Worm (Caenorhabditis elegans): ENCODE data around the gene tsr-2.

Gene tsr-2

DNA sequence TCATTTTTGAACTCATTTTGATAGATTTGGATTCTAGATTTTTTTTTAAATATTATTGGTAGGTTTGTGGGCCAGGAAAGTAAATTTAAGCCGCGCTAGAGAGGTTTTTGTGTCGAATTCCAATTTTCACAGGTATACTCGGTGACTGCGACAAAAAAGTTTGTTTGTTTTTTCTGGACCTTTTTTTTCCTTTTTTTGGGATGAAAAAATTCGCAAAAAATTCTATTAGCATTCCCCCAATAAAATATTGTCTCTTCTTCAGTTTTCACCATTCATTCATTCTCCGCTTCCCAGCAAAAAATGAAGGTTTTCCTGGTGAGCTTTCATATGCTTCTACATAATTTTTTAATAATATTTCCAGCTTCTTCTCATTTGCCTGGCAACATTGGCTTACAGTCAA lies 27.3 kb upstream of the tsr-2 start, which contains the start of gene Y51H4A.936:
Y51H4A.936 (plus strand) TSS at position 301 of the 400 bp plus-strand sequence.
- no peak for TF ChIP-seq M03D4.4 (tag; optimal IDR thresholded peaks at IDR 0.05)
- TF ChIP-seq lin-32 (GFP tag; optimal IDR thresholded peaks at IDR 0.05), result no peak
- no peak for TF ChIP-seq nhr-76 (tag; optimal IDR thresholded peaks at IDR 0.05)
- no peak for TF ChIP-seq sem-2 (GFP tag; optimal IDR thresholded peaks at IDR 0.05)
- no peak for TF ChIP-seq flh-1 (GFP tag; optimal IDR thresholded peaks at IDR 0.05)
- no peak for TF ChIP-seq nhr-12 (tag; optimal IDR thresholded peaks at IDR 0.05)
- TF ChIP-seq hlh-1 (tag; optimal IDR thresholded peaks at IDR 0.05), result no peak
- TF ChIP-seq elt-1 (tag; optimal IDR thresholded peaks at IDR 0.05; ENCODE audit: borderline replicate concordance, insufficient read depth), result no peak
- TF ChIP-seq nhr-237 (tag; optimal IDR thresholded peaks at IDR 0.05), result no peak
- no peak for TF ChIP-seq bed-3 (GFP tag; optimal IDR thresholded peaks at IDR 0.05)
- no peak for TF ChIP-seq nhr-2 (tag; optimal IDR thresholded peaks at IDR 0.05)
- TF ChIP-seq mls-2 (tag; optimal IDR thresholded peaks at IDR 0.05), result no peak
- no peak for TF ChIP-seq nhr-28 (tag; optimal IDR thresholded peaks at IDR 0.05)
- TF ChIP-seq lsy-2 (tag; optimal IDR thresholded peaks at IDR 0.05), result no peak

DNA sequence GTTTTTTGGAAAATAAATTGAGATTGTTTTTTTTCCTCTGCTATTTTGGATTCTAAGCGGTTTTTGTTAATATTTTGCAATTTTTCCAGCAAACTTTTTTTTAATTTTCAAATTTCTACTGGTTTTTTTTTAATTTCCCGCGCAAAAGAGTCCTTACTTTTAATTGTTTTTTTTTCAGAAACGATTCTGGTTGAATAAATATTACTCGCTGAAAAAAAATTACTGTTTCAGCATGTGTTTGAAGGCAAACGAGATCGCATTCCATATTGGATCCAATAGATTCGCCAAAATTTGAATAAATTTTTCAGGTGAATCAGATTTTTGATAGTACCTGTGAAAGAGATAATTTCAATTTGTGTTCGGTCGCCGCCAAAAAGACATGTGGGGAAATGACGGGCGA lies 26.6 kb upstream of the tsr-2 start:
- no peak for TF ChIP-seq ceh-43 (GFP tag; optimal IDR thresholded peaks at IDR 0.05)
- TF ChIP-seq elt-1 (tag; optimal IDR thresholded peaks at IDR 0.05; ENCODE audit: borderline replicate concordance, insufficient read depth), result no peak
- TF ChIP-seq unc-120 (tag; optimal IDR thresholded peaks at IDR 0.05; ENCODE audit: poor library complexity, severe bottlenecking), result no peak
- no peak for TF ChIP-seq ztf-11 (tag; optimal IDR thresholded peaks at IDR 0.05)
- TF ChIP-seq ham-2 (GFP tag; optimal IDR thresholded peaks at IDR 0.05), result no peak
- TF ChIP-seq unc-39 (tag; optimal IDR thresholded peaks at IDR 0.05), result no peak
- no peak for TF ChIP-seq sptf-1 (tag; optimal IDR thresholded peaks at IDR 0.05)
- TF ChIP-seq sem-2 (GFP tag; optimal IDR thresholded peaks at IDR 0.05), result no peak
- TF ChIP-seq unc-62 (GFP tag; optimal IDR thresholded peaks at IDR 0.05), result no peak
- no peak for TF ChIP-seq ces-1 (GFP tag; optimal IDR thresholded peaks at IDR 0.05)
- no peak for TF ChIP-seq nhr-237 (tag; optimal IDR thresholded peaks at IDR 0.05)
- no peak for TF ChIP-seq mep-1 (tag; optimal IDR thresholded peaks at IDR 0.05)
- TF ChIP-seq bed-3 (GFP tag; optimal IDR thresholded peaks at IDR 0.05), result no peak
- TF ChIP-seq nhr-76 (tag; optimal IDR thresholded peaks at IDR 0.05), result no peak
- no peak for TF ChIP-seq nhr-2 (tag; optimal IDR thresholded peaks at IDR 0.05)

DNA sequence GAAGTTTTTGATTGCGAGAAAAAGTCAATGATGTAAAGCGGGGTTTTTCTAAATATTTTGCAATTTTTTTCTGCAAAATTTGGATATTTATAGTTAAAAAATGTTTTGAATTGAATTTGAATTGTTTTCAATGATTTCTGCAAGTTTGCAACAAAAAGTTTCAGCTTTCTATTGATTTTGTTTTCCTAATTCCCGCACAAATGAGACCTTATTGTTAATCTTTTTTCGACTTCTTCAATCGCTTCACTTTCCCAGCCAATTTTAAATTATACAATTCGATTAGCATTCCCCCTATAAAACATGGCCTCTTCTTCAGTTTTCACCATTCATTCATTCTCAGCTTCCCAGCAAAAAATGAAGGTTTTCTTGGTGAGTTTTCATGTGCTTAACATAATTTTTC lies 25.8 kb upstream of the tsr-2 start, which contains the start of gene fipr-27:
fipr-27 (plus strand) TSS at position 301 of the 400 bp plus-strand sequence.
- TF ChIP-seq unc-62 (GFP tag; optimal IDR thresholded peaks at IDR 0.05) (no peak), nhr-2 (tag; optimal IDR thresholded peaks at IDR 0.05) (no peak), ceh-43 (GFP tag; optimal IDR thresholded peaks at IDR 0.05) (no peak), lin-13 (tag; optimal IDR thresholded peaks at IDR 0.05) (no peak), ztf-11 (tag; optimal IDR thresholded peaks at IDR 0.05) (no peak), drap-1 (GFP tag; optimal IDR thresholded peaks at IDR 0.05) (no peak), unc-120 (tag; optimal IDR thresholded peaks at IDR 0.05; ENCODE audit: poor library complexity, severe bottlenecking) (no peak), ceh-83 (GFP tag; optimal IDR thresholded peaks at IDR 0.05) (no peak), flh-1 (GFP tag; optimal IDR thresholded peaks at IDR 0.05) (no peak), ceh-39 (tag; optimal IDR thresholded peaks at IDR 0.05) (no peak), ces-1 (GFP tag; optimal IDR thresholded peaks at IDR 0.05) (no peak), pha-4 (tag; optimal IDR thresholded peaks at IDR 0.05) (no peak), mep-1 (tag; optimal IDR thresholded peaks at IDR 0.05) (no peak), unc-39 (tag; optimal IDR thresholded peaks at IDR 0.05) (no peak), snpc-4 (tag; optimal IDR thresholded peaks at IDR 0.05) (no peak), nhr-76 (tag; optimal IDR thresholded peaks at IDR 0.05) (no peak), hlh-1 (tag; optimal IDR thresholded peaks at IDR 0.05) (no peak), sem-2 (GFP tag; optimal IDR thresholded peaks at IDR 0.05) (no peak)

DNA sequence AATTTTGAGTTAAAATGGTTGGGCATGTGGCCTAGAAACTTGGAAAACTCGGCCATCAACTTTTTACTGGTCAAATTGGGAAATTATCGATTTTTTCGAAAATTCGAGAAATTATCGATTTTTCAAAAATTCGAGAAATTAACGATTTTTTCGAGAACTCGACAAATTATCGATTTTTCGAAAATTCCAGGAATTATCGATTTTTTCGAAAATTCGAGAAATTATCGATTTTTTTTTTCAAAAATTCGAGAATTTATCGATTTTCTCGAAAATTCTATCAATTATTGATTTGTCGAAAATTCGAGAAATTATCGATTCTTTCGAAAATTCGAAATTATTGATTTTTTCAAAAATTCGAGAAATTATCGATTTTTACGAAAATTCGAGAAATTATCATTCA lies 12.6 kb upstream of the tsr-2 start:
- no peak for TF ChIP-seq unc-120 (tag; optimal IDR thresholded peaks at IDR 0.05; ENCODE audit: poor library complexity, severe bottlenecking)
- TF ChIP-seq nhr-237 (tag; optimal IDR thresholded peaks at IDR 0.05), result no peak
- no peak for TF ChIP-seq mls-2 (tag; optimal IDR thresholded peaks at IDR 0.05)
- TF ChIP-seq mep-1 (tag; optimal IDR thresholded peaks at IDR 0.05), result no peak
- no peak for TF ChIP-seq flh-1 (GFP tag; optimal IDR thresholded peaks at IDR 0.05)
- no peak for TF ChIP-seq cnd-1 (tag; optimal IDR thresholded peaks at IDR 0.05)
- no peak for TF ChIP-seq lsy-2 (tag; optimal IDR thresholded peaks at IDR 0.05)
- no peak for TF ChIP-seq mab-5 (tag; optimal IDR thresholded peaks at IDR 0.05)
- TF ChIP-seq nhr-76 (tag; optimal IDR thresholded peaks at IDR 0.05), result no peak
- no peak for TF ChIP-seq lin-13 (tag; optimal IDR thresholded peaks at IDR 0.05)
- TF ChIP-seq ceh-39 (tag; optimal IDR thresholded peaks at IDR 0.05), result no peak
- TF ChIP-seq drap-1 (GFP tag; optimal IDR thresholded peaks at IDR 0.05), result no peak
- TF ChIP-seq blmp-1 (tag; optimal IDR thresholded peaks at IDR 0.05), result no peak
- TF ChIP-seq ceh-83 (GFP tag; optimal IDR thresholded peaks at IDR 0.05), result no peak
- TF ChIP-seq nhr-12 (tag; optimal IDR thresholded peaks at IDR 0.05), result no peak

Data from whole organism, mixed stage, embryonic.